Worm (Caenorhabditis elegans) whole organism, early embryonic: ENCODE measurements around the gene srw-20.

Source experiments
- B0310.2 ChIP-seq: sonication (generic microtip); optimal IDR thresholded peaks from 2 replicates; lab custom pipeline; 2016; ENCODE audit warnings: mild to moderate bottlenecking, missing genetic modification characterization, missing compliant biosample characterization
- F13C5.2 ChIP-seq: sonication (generic microtip); optimal IDR thresholded peaks from 2 replicates; lab custom pipeline; 2017; ENCODE audit warnings: mild to moderate bottlenecking, missing genetic modification characterization, inconsistent platforms, missing compliant biosample characterization
- aly-1 ChIP-seq: sonication (generic microtip); optimal IDR thresholded peaks from 2 replicates; lab custom pipeline; 2016; ENCODE audit warnings: missing genetic modification characterization, missing compliant biosample characterization
- ama-1 ChIP-seq: fragments of 150-350 bp; optimal IDR thresholded peaks from 2 replicates; lab custom pipeline; 2014
- ceh-13 ChIP-seq: fragments of 200-800 bp; sonication (Bioruptor generic); optimal IDR thresholded peaks from 2 replicates; lab custom pipeline; 2018; ENCODE audit warnings: mild to moderate bottlenecking, missing genetic modification characterization, missing compliant biosample characterization
- ceh-36 ChIP-seq: sonication (generic microtip); optimal IDR thresholded peaks from 2 replicates; lab custom pipeline; 2016; ENCODE audit warnings: missing genetic modification characterization, inconsistent platforms, missing compliant biosample characterization
- ets-7 ChIP-seq: sonication (generic microtip); optimal IDR thresholded peaks from 2 replicates; lab custom pipeline; 2016; ENCODE audit warnings: missing genotype, missing genetic modification characterization, missing compliant biosample characterization
- flt-1 ChIP-seq: fragments of 200-800 bp; sonication (Bioruptor generic); IDR thresholded peaks from 2 replicates; pipeline ENCODE4 v1.3.6; 2022; ENCODE audit warnings: missing genetic modification characterization, missing compliant biosample characterization
- hmbx-1 ChIP-seq: sonication (generic microtip); optimal IDR thresholded peaks from 2 replicates; lab custom pipeline; 2016; ENCODE audit warnings: mild to moderate bottlenecking, missing genetic modification characterization, missing compliant biosample characterization
- hmg-4 ChIP-seq: fragments of 200-800 bp; sonication (Bioruptor generic); optimal IDR thresholded peaks from 2 replicates; lab custom pipeline; 2018; ENCODE audit warnings: mild to moderate bottlenecking, missing genetic modification characterization, missing compliant biosample characterization
- hnd-1 ChIP-seq: sonication (generic microtip); optimal IDR thresholded peaks from 2 replicates; lab custom pipeline; 2016; ENCODE audit warnings: missing genetic modification characterization, missing compliant biosample characterization
- pes-1 ChIP-seq: fragments of 200-800 bp; sonication (Bioruptor generic); IDR thresholded peaks from 2 replicates; pipeline ENCODE4 v1.3.6; 2022; ENCODE audit warnings: missing genetic modification reagents, missing genetic modification characterization, missing compliant biosample characterization
- scrt-1 ChIP-seq: fragments of 200-800 bp; sonication (Bioruptor generic); IDR thresholded peaks from 2 replicates; pipeline ENCODE4 v1.3.6; 2022; ENCODE audit warnings: missing genetic modification characterization, missing compliant biosample characterization
- sea-1 ChIP-seq: fragments of 200-800 bp; sonication (Bioruptor generic); conservative IDR thresholded peaks from 2 replicates; pipeline ENCODE4 v1.3.6; 2022; ENCODE audit warnings: missing genetic modification characterization, missing compliant biosample characterization
- tbx-11 ChIP-seq: fragments of 200-800 bp; sonication (Bioruptor generic); IDR thresholded peaks from 2 replicates; pipeline ENCODE4 v1.3.6; 2022; ENCODE audit warnings: missing genetic modification characterization, missing compliant biosample characterization
- tbx-37 ChIP-seq: fragments of 200-800 bp; sonication (Bioruptor generic); conservative IDR thresholded peaks from 2 replicates; pipeline ENCODE4 v1.3.6; 2022; ENCODE audit warnings: missing genetic modification reagents, missing genetic modification characterization, missing compliant biosample characterization
- tra-4 ChIP-seq: sonication (generic microtip); optimal IDR thresholded peaks from 2 replicates; lab custom pipeline; 2017; ENCODE audit warnings: missing genetic modification characterization, missing compliant biosample characterization

srw-20 gene

DNA sequence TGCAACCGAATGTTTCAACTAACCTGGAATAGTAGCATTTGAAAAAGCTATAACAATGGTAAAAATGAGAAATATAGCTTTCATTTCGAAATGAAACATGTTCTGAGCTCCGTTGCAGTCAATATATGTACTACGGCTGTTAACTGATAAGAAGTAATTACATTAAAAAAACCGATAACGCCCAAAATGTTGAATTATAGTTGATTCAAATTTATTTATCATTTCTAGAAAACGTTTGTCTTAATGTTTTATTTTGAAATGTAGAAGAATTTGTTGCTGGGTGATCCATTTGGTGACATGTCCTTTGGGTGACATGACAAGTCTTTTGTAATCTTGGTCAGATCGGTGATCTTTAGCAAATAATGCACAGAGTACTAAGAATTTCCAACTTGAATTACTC lies 9.6 kb upstream of the srw-20 start, which contains the start of gene T05E12.6:
T05E12.6 (minus strand) TSS at position 101 of the 400 bp plus-strand sequence.
- TF ChIP-seq tbx-11 (GFP tag; lab: Robert Waterston, UW), result no peak
- TF ChIP-seq ets-7, result no peak
- no peak for TF ChIP-seq hnd-1 (tag; lab: Kevin White, UChicago)

DNA sequence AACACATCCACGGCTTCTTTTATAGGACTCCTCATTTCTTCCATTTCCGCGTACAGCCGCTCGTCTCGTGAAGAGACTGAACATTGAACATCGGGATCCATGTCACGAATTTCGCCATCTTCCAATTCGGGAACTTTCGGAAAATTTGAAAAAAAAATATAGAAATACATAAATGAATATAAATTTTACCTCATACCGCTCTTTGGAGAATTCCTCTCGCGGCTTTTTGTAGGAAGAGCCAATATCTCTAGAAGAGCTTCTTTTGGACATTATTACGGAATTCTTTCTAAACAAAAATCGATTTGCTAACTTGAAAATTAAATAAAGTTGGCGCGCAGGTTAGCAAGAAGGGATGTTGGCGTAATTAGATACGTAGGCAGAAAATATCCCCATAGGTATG lies 3.0 kb upstream of the srw-20 start, which contains the start of gene T05E12.9:
T05E12.9 (minus strand) TSS at position 101 of the 400 bp plus-strand sequence.
- TF ChIP-seq ama-1 (lab: Kevin White, UChicago) (no peak), ceh-36 (tag; lab: Kevin White, UChicago) (no peak), hnd-1 (tag; lab: Kevin White, UChicago) (no peak), flt-1 (GFP tag; lab: Robert Waterston, UW) (no peak)

DNA sequence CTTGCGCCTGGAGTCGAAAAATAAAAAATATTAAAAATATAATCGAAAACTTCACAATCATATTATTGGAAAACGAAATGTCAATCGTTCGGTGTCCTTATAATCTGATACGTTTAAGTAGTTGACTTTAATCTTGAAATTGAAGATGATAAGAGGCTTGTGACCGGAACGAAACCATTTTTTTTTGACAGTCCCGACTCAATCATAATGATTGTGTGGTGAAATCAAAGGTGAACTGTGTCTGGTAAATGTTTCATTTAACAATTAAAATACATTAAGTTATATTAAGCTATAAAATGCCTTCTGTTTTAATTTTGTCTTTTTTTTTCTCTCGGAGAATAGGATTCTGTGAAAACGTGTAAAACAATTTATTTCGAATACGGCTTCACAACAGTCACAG lies 1.8 kb downstream of the srw-20 start, which contains the start of gene T05E12.3:
T05E12.3 (minus strand) TSS at position 101 of the 400 bp plus-strand sequence.
- no peak for TF ChIP-seq hmbx-1 (tag; lab: Kevin White, UChicago)
- no peak for TF ChIP-seq pes-1
- no peak for TF ChIP-seq sea-1
- no peak for TF ChIP-seq F13C5.2 (tag; lab: Kevin White, UChicago)
- TF ChIP-seq ceh-36 (tag; lab: Kevin White, UChicago), result no peak
- no peak for TF ChIP-seq flt-1 (GFP tag; lab: Robert Waterston, UW)
- no peak for TF ChIP-seq aly-1 (tag; lab: Kevin White, UChicago)
- TF ChIP-seq tra-4, result no peak
- no peak for TF ChIP-seq tbx-37 (GFP tag; lab: Robert Waterston, UW)

DNA sequence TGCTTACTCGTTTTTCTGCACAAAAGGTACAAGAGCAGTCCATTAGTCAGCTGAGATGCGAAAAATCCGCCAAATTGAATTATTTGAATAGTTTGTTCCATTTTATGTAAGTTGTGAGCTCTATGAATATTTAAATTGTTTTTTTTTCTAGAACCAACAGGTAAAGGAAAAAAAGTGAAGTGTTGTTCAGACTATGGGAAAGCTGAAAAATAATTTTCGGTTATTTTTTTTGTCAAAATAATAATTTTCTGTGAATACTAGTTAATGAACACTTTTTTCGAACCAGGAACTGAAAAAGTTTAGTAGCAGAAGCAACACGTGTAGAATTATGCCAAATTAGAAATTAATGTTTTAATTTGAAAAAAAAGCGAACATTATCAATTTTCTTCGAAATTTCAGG lies 3.8 kb downstream of the srw-20 start, which contains the start of gene str-125:
str-125 (minus strand) TSS at position 101 of the 400 bp plus-strand sequence.
- no peak for TF ChIP-seq aly-1 (tag; lab: Kevin White, UChicago)
- TF ChIP-seq scrt-1 (GFP tag; lab: Robert Waterston, UW), result no peak
- TF ChIP-seq ets-7, result no peak
- no peak for TF ChIP-seq tra-4
- TF ChIP-seq tbx-11 (GFP tag; lab: Robert Waterston, UW), result no peak
- TF ChIP-seq tbx-37 (GFP tag; lab: Robert Waterston, UW), result no peak
- no peak for TF ChIP-seq flt-1 (GFP tag; lab: Robert Waterston, UW)
- no peak for TF ChIP-seq sea-1
- no peak for TF ChIP-seq hnd-1 (tag; lab: Kevin White, UChicago)
- TF ChIP-seq pes-1, result no peak
- no peak for TF ChIP-seq hmg-4 (GFP tag; lab: Kevin White, UChicago)
- TF ChIP-seq ceh-13 (GFP tag; lab: Kevin White, UChicago), result no peak
- no peak for TF ChIP-seq F13C5.2 (tag; lab: Kevin White, UChicago)
- TF ChIP-seq B0310.2 (tag; lab: Kevin White, UChicago), result no peak

DNA sequence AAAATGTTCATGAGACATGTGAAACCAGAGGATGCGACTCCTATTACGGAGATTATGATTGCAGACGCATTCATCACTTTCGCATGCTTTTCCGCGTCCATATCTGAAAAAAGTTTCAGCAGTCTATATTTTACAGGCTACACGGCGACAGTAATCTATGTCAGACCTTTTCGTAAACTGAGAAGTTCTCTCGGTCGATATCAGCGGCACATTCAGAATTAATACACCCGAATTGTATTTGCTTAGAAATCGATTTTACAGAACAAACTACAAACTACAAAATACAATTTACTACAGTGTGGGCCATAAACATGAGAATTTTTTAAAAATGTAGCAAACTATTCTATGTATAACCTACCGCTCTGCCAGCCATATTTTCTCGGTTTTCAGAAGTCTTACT lies 8.1 kb downstream of the srw-20 start, which contains the start of gene srbc-14:
srbc-14 (minus strand) TSS at position 101 of the 400 bp plus-strand sequence.
- TF ChIP-seq ceh-13 (GFP tag; lab: Kevin White, UChicago), result no peak
- TF ChIP-seq ceh-36 (tag; lab: Kevin White, UChicago), result no peak
- no peak for TF ChIP-seq sea-1
- TF ChIP-seq hmbx-1 (tag; lab: Kevin White, UChicago), result no peak
- TF ChIP-seq ets-7, result no peak
- no peak for TF ChIP-seq hnd-1 (tag; lab: Kevin White, UChicago)
- no peak for TF ChIP-seq pes-1
- TF ChIP-seq tbx-37 (GFP tag; lab: Robert Waterston, UW), result no peak
- TF ChIP-seq ama-1 (lab: Kevin White, UChicago), result no peak
- TF ChIP-seq scrt-1 (GFP tag; lab: Robert Waterston, UW), result no peak
- TF ChIP-seq aly-1 (tag; lab: Kevin White, UChicago), result no peak
- TF ChIP-seq B0310.2 (tag; lab: Kevin White, UChicago), result no peak
- TF ChIP-seq tbx-11 (GFP tag; lab: Robert Waterston, UW), result no peak
- no peak for TF ChIP-seq hmg-4 (GFP tag; lab: Kevin White, UChicago)

DNA sequence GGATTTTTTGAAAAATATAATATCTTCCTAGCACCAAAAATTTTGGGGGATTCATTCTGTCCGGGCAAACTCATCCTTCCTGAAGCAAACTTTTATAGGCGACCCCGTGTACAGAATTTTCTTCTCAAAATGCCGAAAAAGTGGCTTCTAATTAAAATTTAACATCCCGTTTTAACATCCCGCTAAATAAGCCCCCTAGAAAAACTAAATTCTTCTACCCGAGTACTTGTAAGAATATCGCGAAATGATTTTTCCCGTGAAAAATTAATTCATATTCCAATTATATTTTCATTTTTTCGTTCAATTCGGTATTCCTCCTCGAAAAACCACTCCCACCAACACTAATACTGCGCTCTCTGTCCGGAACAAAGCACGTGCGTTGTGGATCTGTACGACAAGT lies 10.9 kb downstream of the srw-20 start, which contains the start of gene T05E12.8:
T05E12.8 (plus strand) TSS at position 301 of the 400 bp plus-strand sequence.
- TF ChIP-seq tbx-37 (GFP tag; lab: Robert Waterston, UW) (no peak), flt-1 (GFP tag; lab: Robert Waterston, UW) (no peak), tbx-11 (GFP tag; lab: Robert Waterston, UW) (no peak), hmbx-1 (tag; lab: Kevin White, UChicago) (no peak), ceh-36 (tag; lab: Kevin White, UChicago) (no peak), sea-1 (no peak), F13C5.2 (tag; lab: Kevin White, UChicago) (no peak), tra-4 (no peak), B0310.2 (tag; lab: Kevin White, UChicago) (no peak), ceh-13 (GFP tag; lab: Kevin White, UChicago) (no peak), ets-7 (no peak), scrt-1 (GFP tag; lab: Robert Waterston, UW) (no peak), hmg-4 (GFP tag; lab: Kevin White, UChicago) (no peak), pes-1 (no peak), ama-1 (lab: Kevin White, UChicago) (no peak), hnd-1 (tag; lab: Kevin White, UChicago) (no peak), aly-1 (tag; lab: Kevin White, UChicago) (no peak)

DNA sequence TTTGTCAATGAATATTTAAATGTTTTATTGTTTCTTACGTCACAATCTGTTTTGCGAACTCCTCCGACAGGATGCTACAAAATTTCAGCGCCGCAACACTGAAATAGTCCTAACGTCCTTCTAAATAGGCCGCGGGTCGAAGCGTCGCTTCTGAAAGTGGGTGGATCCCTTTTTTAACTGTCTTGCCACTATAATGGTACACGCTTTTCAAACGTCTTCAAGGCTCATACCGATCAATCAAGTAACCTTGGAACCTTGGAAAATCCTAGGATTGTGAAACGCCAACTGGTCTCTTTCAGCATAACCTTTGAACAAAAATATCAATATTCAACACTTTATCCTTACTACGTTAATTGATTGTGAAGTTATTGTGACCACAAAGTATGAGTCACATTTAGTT lies 13.1 kb downstream of the srw-20 start:
- TF ChIP-seq F13C5.2 (tag; lab: Kevin White, UChicago), result no peak
- TF ChIP-seq scrt-1 (GFP tag; lab: Robert Waterston, UW), result no peak
- no peak for TF ChIP-seq hnd-1 (tag; lab: Kevin White, UChicago)
- no peak for TF ChIP-seq flt-1 (GFP tag; lab: Robert Waterston, UW)
- TF ChIP-seq B0310.2 (tag; lab: Kevin White, UChicago), result no peak
- no peak for TF ChIP-seq sea-1
- no peak for TF ChIP-seq ama-1 (lab: Kevin White, UChicago)
- TF ChIP-seq ets-7, result no peak
- no peak for TF ChIP-seq aly-1 (tag; lab: Kevin White, UChicago)
- TF ChIP-seq tbx-11 (GFP tag; lab: Robert Waterston, UW), result no peak
- TF ChIP-seq tbx-37 (GFP tag; lab: Robert Waterston, UW), result no peak
- TF ChIP-seq tra-4, result no peak
- no peak for TF ChIP-seq hmbx-1 (tag; lab: Kevin White, UChicago)
- TF ChIP-seq ceh-36 (tag; lab: Kevin White, UChicago), result no peak
- TF ChIP-seq ceh-13 (GFP tag; lab: Kevin White, UChicago), result no peak
